Worm (Caenorhabditis elegans) whole organism, L3 larva: ENCODE data around the gene lelo-3.

Experiments used
- R02D3.7 ChIP-seq: fragments of 150-350 bp; optimal IDR thresholded peaks from 2 replicates; lab custom pipeline; 2014; ENCODE audit warnings: missing biosample characterization, missing genetic modification characterization
- aly-2 ChIP-seq: fragments of 150-350 bp; optimal IDR thresholded peaks from 2 replicates; lab custom pipeline; 2014; ENCODE audit warnings: missing biosample characterization, missing genetic modification characterization
- ama-1 ChIP-seq: fragments of 150-350 bp; optimal IDR thresholded peaks from 2 replicates; lab custom pipeline; 2018
- elt-1 ChIP-seq: fragments of 150-350 bp; optimal IDR thresholded peaks from 2 replicates; lab custom pipeline; 2014; ENCODE audit warnings: missing biosample characterization, missing genetic modification characterization
- elt-2 ChIP-seq: sonication (generic microtip); optimal IDR thresholded peaks from 2 replicates; lab custom pipeline; 2016; ENCODE audit warnings: missing genetic modification reagents, mild to moderate bottlenecking, missing genetic modification characterization, missing compliant biosample characterization
- fos-1 ChIP-seq: fragments of 150-350 bp; optimal IDR thresholded peaks from 2 replicates; lab custom pipeline; 2014; ENCODE audit warnings: missing biosample characterization, missing genetic modification characterization
- jun-1 ChIP-seq: fragments of 150-350 bp; optimal IDR thresholded peaks from 2 replicates; lab custom pipeline; 2014; ENCODE audit warnings: missing biosample characterization, missing genetic modification reagents, missing genetic modification characterization
- lin-15B ChIP-seq: fragments of 150-350 bp; optimal IDR thresholded peaks from 2 replicates; lab custom pipeline; 2014; ENCODE audit warnings: missing biosample characterization, missing genetic modification characterization
- nhr-11 ChIP-seq: fragments of 150-350 bp; optimal IDR thresholded peaks from 2 replicates; lab custom pipeline; 2014; ENCODE audit warnings: missing biosample characterization, missing genetic modification characterization
- nhr-237 ChIP-seq: fragments of 150-350 bp; optimal IDR thresholded peaks from 2 replicates; lab custom pipeline; 2014; ENCODE audit warnings: missing biosample characterization, missing genetic modification characterization
- pqm-1 ChIP-seq: fragments of 150-350 bp; optimal IDR thresholded peaks from 2 replicates; lab custom pipeline; 2017; ENCODE audit warnings: missing biosample characterization, missing genetic modification characterization, inconsistent platforms
- sea-2 ChIP-seq: fragments of 150-350 bp; sonication (generic microtip); optimal IDR thresholded peaks from 4 replicates; lab custom pipeline; 2014; ENCODE audit warnings: missing biosample characterization, missing genetic modification reagents, missing genetic modification characterization
- unc-62 ChIP-seq: fragments of 150-350 bp; sonication (generic microtip); optimal IDR thresholded peaks from 4 replicates; lab custom pipeline; 2014; ENCODE audit warnings: missing biosample characterization, missing genetic modification reagents, missing genetic modification characterization

DNA sequence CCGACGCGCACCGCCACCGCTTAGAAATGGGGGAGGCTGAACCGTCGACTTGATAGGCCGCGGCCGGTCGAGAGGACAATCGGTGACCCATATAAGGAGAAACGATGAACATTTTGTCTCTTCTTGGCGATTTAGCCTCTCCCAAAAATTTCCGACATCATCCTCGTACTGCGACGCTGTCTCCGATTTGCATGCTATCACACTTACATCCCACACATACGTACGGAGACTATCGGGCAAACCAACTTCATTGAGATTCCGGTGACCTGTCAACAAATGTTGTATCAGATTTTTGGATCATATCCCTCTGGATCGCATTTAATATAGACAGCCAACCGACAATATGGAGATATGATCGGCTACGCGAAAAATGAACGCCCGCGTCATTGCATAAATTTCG is 44.2 kb upstream of the lelo-3 start:
- TF ChIP-seq R02D3.7 (no peak), fos-1 (tag; lab: Kevin White, UChicago) (no peak), elt-2 (no peak), nhr-237 (tag; lab: Kevin White, UChicago) (no peak), pqm-1 (tag; lab: Kevin White, UChicago) (no peak), elt-1 (tag; lab: Kevin White, UChicago) (no peak), aly-2 (tag; lab: Kevin White, UChicago) (no peak), unc-62 (no peak), nhr-11 (no peak), ama-1 (lab: Kevin White, UChicago) (no peak), sea-2 (GFP tag; lab: Kevin White, UChicago) (no peak), jun-1 (no peak), lin-15B (no peak)
